Fruit fly (Drosophila melanogaster) whole organism, embryonic: ENCODE results near the gene CG1983.
A peak's percentile ranks its signal among the peaks of the same experiment; 100 is the strongest.

Experiments used
- C15 ChIP-seq: fragments of 200-800 bp; sonication (Bioruptor generic); IDR thresholded peaks from 3 replicates; pipeline ENCODE4 v1.3.6; 2022; ENCODE audit warnings: missing biosample characterization, missing genetic modification characterization
- CG10147 ChIP-seq: fragments of 200-800 bp; sonication (Bioruptor generic); optimal IDR thresholded peaks from 2 replicates; lab custom pipeline; 2019; ENCODE audit warnings: missing biosample characterization, mild to moderate bottlenecking, missing genetic modification characterization, moderate library complexity
- CG10209 ChIP-seq: fragments of 200-800 bp; sonication (Bioruptor generic); optimal IDR thresholded peaks from 3 replicates; lab custom pipeline; 2017; ENCODE audit warnings: missing biosample characterization, mild to moderate bottlenecking, missing genetic modification characterization, missing genetic modification reagents
- CG10543 ChIP-seq: fragments of 200-800 bp; sonication (Bioruptor generic); optimal IDR thresholded peaks from 3 replicates; lab custom pipeline; 2017; ENCODE audit warnings: missing biosample characterization, mild to moderate bottlenecking, missing genetic modification characterization, moderate library complexity
- CG11085 ChIP-seq: fragments of 200-800 bp; sonication (Bioruptor generic); IDR thresholded peaks from 2 replicates; pipeline ENCODE4 v1.3.6; 2022; ENCODE audit warnings: missing biosample characterization, missing genetic modification characterization
- CG11456 ChIP-seq: fragments of 200-800 bp; sonication (Bioruptor generic); IDR thresholded peaks from 3 replicates; pipeline ENCODE4 v1.3.6; 2022; ENCODE audit warnings: missing biosample characterization, missing genetic modification characterization
- CG13296 ChIP-seq: fragments of 200-800 bp; sonication (Bioruptor generic); optimal IDR thresholded peaks from 3 replicates; lab custom pipeline; 2018; ENCODE audit warnings: missing biosample characterization, mild to moderate bottlenecking, missing genetic modification characterization
- CG14667 ChIP-seq: fragments of 200-800 bp; sonication (Bioruptor generic); IDR thresholded peaks from 2 replicates; pipeline ENCODE4 v1.3.6; 2022; ENCODE audit warnings: missing biosample characterization, missing genetic modification characterization
- CG15514 ChIP-seq: fragments of 200-800 bp; sonication (Bioruptor generic); optimal IDR thresholded peaks from 3 replicates; lab custom pipeline; 2017; ENCODE audit warnings: missing biosample characterization, missing genetic modification characterization, mild to moderate bottlenecking, moderate library complexity, missing genetic modification reagents
- CG1792 ChIP-seq: fragments of 200-800 bp; sonication (Bioruptor generic); optimal IDR thresholded peaks from 2 replicates; lab custom pipeline; 2016; ENCODE audit warnings: missing biosample characterization, missing genetic modification characterization
- CG18011 ChIP-seq: fragments of 200-800 bp; sonication (Bioruptor generic); optimal IDR thresholded peaks from 2 replicates; lab custom pipeline; 2017; ENCODE audit warnings: missing biosample characterization, missing genetic modification characterization, mild to moderate bottlenecking, moderate library complexity, missing genotype
- CG18764 ChIP-seq: fragments of 200-800 bp; sonication (Bioruptor generic); optimal IDR thresholded peaks from 3 replicates; lab custom pipeline; 2016; ENCODE audit warnings: missing biosample characterization, missing genetic modification characterization
- CG2199 ChIP-seq: fragments of 200-800 bp; sonication (Bioruptor generic); IDR thresholded peaks from 3 replicates; pipeline ENCODE4 v1.3.6; 2022; ENCODE audit warnings: missing biosample characterization, missing genetic modification characterization
- CG2712 ChIP-seq: fragments of 200-800 bp; optimal IDR thresholded peaks from 3 replicates; lab custom pipeline; 2019; ENCODE audit warnings: missing biosample characterization, mild to moderate bottlenecking, missing genetic modification characterization, moderate library complexity
- CG31224 ChIP-seq: fragments of 200-800 bp; sonication (Bioruptor generic); IDR thresholded peaks from 2 replicates; pipeline ENCODE4 v1.3.6; 2022; ENCODE audit warnings: missing biosample characterization, missing genetic modification characterization
- CG42726 ChIP-seq: fragments of 200-800 bp; sonication (Bioruptor generic); IDR thresholded peaks from 2 replicates; pipeline ENCODE4 v1.3.6; 2022; ENCODE audit warnings: missing biosample characterization, missing genetic modification characterization; ENCODE audit not compliant: partially characterized antibody
- CG4617 ChIP-seq: fragments of 200-800 bp; sonication (Bioruptor generic); optimal IDR thresholded peaks from 3 replicates; lab custom pipeline; 2016; ENCODE audit warnings: missing biosample characterization, missing genetic modification characterization, borderline replicate concordance
- CG6254 ChIP-seq: fragments of 200-800 bp; sonication (Bioruptor generic); optimal IDR thresholded peaks from 3 replicates; lab custom pipeline; 2017; ENCODE audit warnings: mild to moderate bottlenecking, missing biosample characterization, missing genetic modification reagents, missing genetic modification characterization
- CG8089 ChIP-seq: fragments of 200-800 bp; sonication (Bioruptor generic); optimal IDR thresholded peaks from 3 replicates; lab custom pipeline; 2016; ENCODE audit warnings: missing biosample characterization, missing genetic modification characterization
- CG9817 ChIP-seq: fragments of 200-800 bp; sonication (Bioruptor generic); optimal IDR thresholded peaks from 2 replicates; lab custom pipeline; 2018; ENCODE audit warnings: missing biosample characterization, mild to moderate bottlenecking, missing genetic modification characterization, moderate library complexity
- CoRest ChIP-seq: fragments of 200-800 bp; sonication (Bioruptor generic); optimal IDR thresholded peaks from 3 replicates; lab custom pipeline; 2018; ENCODE audit warnings: missing biosample characterization, mild to moderate bottlenecking, missing genetic modification characterization, moderate library complexity
- D19B ChIP-seq: fragments of 200-800 bp; sonication (Bioruptor generic); optimal IDR thresholded peaks from 2 replicates; lab custom pipeline; 2017; ENCODE audit warnings: missing biosample characterization, mild to moderate bottlenecking, missing genetic modification characterization
- Dip2 ChIP-seq: fragments of 200-800 bp; sonication (Bioruptor generic); IDR thresholded peaks from 2 replicates; pipeline ENCODE4 v1.3.6; 2022; ENCODE audit warnings: missing biosample characterization, missing genetic modification characterization
- Dp ChIP-seq: fragments of 200-800 bp; sonication (Bioruptor generic); optimal IDR thresholded peaks from 2 replicates; lab custom pipeline; 2018; ENCODE audit warnings: missing biosample characterization, mild to moderate bottlenecking, missing genetic modification characterization, moderate library complexity
- H2.0 ChIP-seq: fragments of 200-800 bp; sonication (Bioruptor generic); IDR thresholded peaks from 2 replicates; pipeline ENCODE4 v1.3.6; 2022; ENCODE audit warnings: missing biosample characterization, missing genetic modification characterization
- Oaz ChIP-seq: fragments of 200-800 bp; sonication (Bioruptor generic); IDR thresholded peaks from 2 replicates; pipeline ENCODE4 v1.3.6; 2022; ENCODE audit warnings: missing biosample characterization, missing genetic modification characterization
- Sox102F ChIP-seq: fragments of 200-800 bp; sonication (Bioruptor generic); optimal IDR thresholded peaks from 2 replicates; lab custom pipeline; 2018; ENCODE audit warnings: missing biosample characterization, mild to moderate bottlenecking, missing genetic modification characterization, moderate library complexity
- Vsx1 ChIP-seq: fragments of 200-800 bp; sonication (Bioruptor generic); optimal IDR thresholded peaks from 2 replicates; lab custom pipeline; 2017; ENCODE audit warnings: missing biosample characterization, mild to moderate bottlenecking, missing genetic modification characterization, missing genetic modification reagents
- Xbp1 ChIP-seq: fragments of 200-800 bp; sonication (Bioruptor generic); optimal IDR thresholded peaks from 3 replicates; lab custom pipeline; 2016; ENCODE audit warnings: missing biosample characterization, mild to moderate bottlenecking, missing genetic modification characterization
- ac ChIP-seq: fragments of 200-800 bp; sonication (Bioruptor generic); optimal IDR thresholded peaks from 3 replicates; lab custom pipeline; 2017; ENCODE audit warnings: missing biosample characterization, mild to moderate bottlenecking, missing genetic modification characterization
- bab2 ChIP-seq: fragments of 200-800 bp; sonication (Bioruptor generic); optimal IDR thresholded peaks from 2 replicates; lab custom pipeline; 2016; ENCODE audit warnings: missing biosample characterization, missing genetic modification characterization
- chm ChIP-seq: fragments of 200-800 bp; sonication (Bioruptor generic); IDR thresholded peaks from 2 replicates; pipeline ENCODE4 v1.3.6; 2022; ENCODE audit warnings: missing biosample characterization, missing genetic modification characterization
- croc ChIP-seq: fragments of 200-800 bp; sonication (Bioruptor generic); conservative IDR thresholded peaks from 3 replicates; pipeline ENCODE4 v1.3.6; 2022; ENCODE audit warnings: missing biosample characterization, missing genetic modification characterization
- dm ChIP-seq: fragments of 200-800 bp; sonication (Bioruptor generic); optimal IDR thresholded peaks from 3 replicates; lab custom pipeline; 2016; ENCODE audit warnings: missing biosample characterization, missing genetic modification characterization
- dmrt11E ChIP-seq: fragments of 200-800 bp; sonication (Bioruptor generic); optimal IDR thresholded peaks from 3 replicates; lab custom pipeline; 2018; ENCODE audit warnings: missing biosample characterization, mild to moderate bottlenecking, missing genetic modification characterization, moderate library complexity
- dmrt99B ChIP-seq: fragments of 200-800 bp; sonication (Bioruptor generic); optimal IDR thresholded peaks from 2 replicates; lab custom pipeline; 2018; ENCODE audit warnings: missing biosample characterization, mild to moderate bottlenecking, missing genetic modification characterization, moderate library complexity
- ems ChIP-seq: fragments of 200-800 bp; sonication (Bioruptor generic); optimal IDR thresholded peaks from 3 replicates; lab custom pipeline; 2016; ENCODE audit warnings: missing biosample characterization, missing genetic modification characterization
- exex ChIP-seq: fragments of 200-800 bp; sonication (Bioruptor generic); optimal IDR thresholded peaks from 4 replicates; lab custom pipeline; 2018; ENCODE audit warnings: missing biosample characterization, mild to moderate bottlenecking, missing genetic modification characterization, moderate library complexity
- gsb-n ChIP-seq: fragments of 200-800 bp; sonication (Bioruptor generic); optimal IDR thresholded peaks from 3 replicates; lab custom pipeline; 2018; ENCODE audit warnings: missing biosample characterization, mild to moderate bottlenecking, missing genetic modification characterization
- gt ChIP-seq: fragments of 200-800 bp; sonication (Bioruptor generic); IDR thresholded peaks from 2 replicates; pipeline ENCODE4 v1.3.6; 2022; ENCODE audit warnings: missing biosample characterization, missing genetic modification characterization
- her ChIP-seq: fragments of 200-800 bp; sonication (Bioruptor generic); optimal IDR thresholded peaks from 2 replicates; lab custom pipeline; 2016; ENCODE audit warnings: missing biosample characterization, missing genetic modification characterization
- jumu ChIP-seq: fragments of 200-800 bp; sonication (Bioruptor generic); optimal IDR thresholded peaks from 3 replicates; lab custom pipeline; 2016; ENCODE audit warnings: missing biosample characterization, missing genetic modification characterization
- kni ChIP-seq: fragments of 200-800 bp; sonication (Bioruptor generic); optimal IDR thresholded peaks from 3 replicates; lab custom pipeline; 2017; ENCODE audit warnings: mild to moderate bottlenecking, missing biosample characterization, missing genetic modification reagents, missing genetic modification characterization
- mam ChIP-seq: fragments of 200-800 bp; sonication (Bioruptor generic); optimal IDR thresholded peaks from 3 replicates; lab custom pipeline; 2016; ENCODE audit warnings: missing biosample characterization, missing genetic modification characterization
- nerfin-1 ChIP-seq: fragments of 200-800 bp; sonication (Bioruptor generic); optimal IDR thresholded peaks from 3 replicates; lab custom pipeline; 2019; ENCODE audit warnings: missing biosample characterization, mild to moderate bottlenecking, missing genetic modification characterization, moderate library complexity
- odd ChIP-seq: fragments of 200-800 bp; sonication (Bioruptor generic); optimal IDR thresholded peaks from 2 replicates; lab custom pipeline; 2017; ENCODE audit warnings: missing biosample characterization, mild to moderate bottlenecking, missing genetic modification characterization
- pb ChIP-seq: fragments of 200-800 bp; sonication (Bioruptor generic); optimal IDR thresholded peaks from 3 replicates; lab custom pipeline; 2016; ENCODE audit warnings: missing biosample characterization, missing genetic modification characterization
- pfk ChIP-seq: fragments of 200-800 bp; sonication (Bioruptor generic); optimal IDR thresholded peaks from 2 replicates; lab custom pipeline; 2018; ENCODE audit warnings: missing biosample characterization, mild to moderate bottlenecking, missing genetic modification characterization, moderate library complexity
- pnt ChIP-seq: fragments of 200-800 bp; sonication (Bioruptor generic); optimal IDR thresholded peaks from 3 replicates; lab custom pipeline; 2016; ENCODE audit warnings: missing biosample characterization, missing genetic modification characterization
- pzg ChIP-seq: fragments of 200-800 bp; sonication (Bioruptor generic); optimal IDR thresholded peaks from 3 replicates; lab custom pipeline; 2018; ENCODE audit warnings: missing biosample characterization, mild to moderate bottlenecking, missing genetic modification characterization, moderate library complexity
- zfh2 ChIP-seq: fragments of 200-800 bp; sonication (Bioruptor generic); optimal IDR thresholded peaks from 2 replicates; lab custom pipeline; 2016; ENCODE audit warnings: missing biosample characterization, missing genetic modification characterization

The CG1983 gene

DNA sequence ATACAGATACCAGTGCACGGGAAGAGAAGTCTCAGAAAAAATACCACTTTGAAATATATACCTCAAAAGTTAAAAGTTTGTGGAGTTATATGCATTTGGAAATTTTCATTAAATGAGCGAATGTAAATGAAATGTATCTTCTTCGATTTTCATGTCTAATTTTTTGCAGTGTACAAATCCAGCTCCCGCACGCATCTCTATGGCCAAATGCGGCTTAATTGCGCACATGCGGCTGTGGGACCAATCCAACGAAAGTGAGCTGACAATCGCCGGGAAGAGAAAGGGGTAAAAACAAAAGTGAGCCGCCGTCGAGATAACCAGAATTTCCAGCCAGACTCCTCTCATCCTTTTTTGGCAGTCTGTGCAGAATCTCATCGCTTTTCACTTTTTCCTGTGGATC is 13.3 kb downstream of the CG1983 start (continued):
- TF ChIP-seq zfh2 (GFP tag; lab: Kevin White, UChicago) (no peak), her (no peak), nerfin-1 (no peak), Vsx1 (GFP tag; lab: Kevin White, UChicago) (no peak), D19B (GFP tag; lab: Kevin White, UChicago) (no peak), jumu (GFP tag; lab: Kevin White, UChicago) (no peak), chm (no peak), kni (GFP tag; lab: Kevin White, UChicago) (no peak), CG11456 (no peak), ac (GFP tag; lab: Kevin White, UChicago) (no peak), CG14667 (no peak), CG18011 (GFP tag; lab: Kevin White, UChicago) (no peak), CG9817 (tag; lab: Kevin White, UChicago) (no peak), Xbp1 (peak; percentile 32), dm (no peak), CoRest (tag; lab: Kevin White, UChicago) (no peak), CG10209 (GFP tag; lab: Kevin White, UChicago) (peak; percentile 7), croc (GFP tag; lab: Robert Waterston, UW) (no peak), H2.0 (0 out of 2 replicates have a peak, but pooled peaks have one; percentile 30), exex (tag; lab: Kevin White, UChicago) (no peak), dmrt99B (tag; lab: Kevin White, UChicago) (peak; percentile 64), dmrt11E (no peak), CG42726 (no peak), CG2199 (GFP tag; lab: Robert Waterston, UW) (no peak), odd (GFP tag; lab: Kevin White, UChicago) (no peak), ems (GFP tag; lab: Kevin White, UChicago) (no peak), C15 (GFP tag; lab: Robert Waterston, UW) (no peak), CG10543 (GFP tag; lab: Kevin White, UChicago) (no peak), bab2 (GFP tag; lab: Kevin White, UChicago) (peak; percentile 12), mam (GFP tag; lab: Kevin White, UChicago) (peak; percentile 5), CG31224 (GFP tag; lab: Robert Waterston, UW) (no peak), CG18764 (GFP tag; lab: Kevin White, UChicago) (no peak), Dp (no peak), pnt (GFP tag; lab: Kevin White, UChicago) (peak; percentile 40), CG4617 (GFP tag; lab: Kevin White, UChicago) (no peak), gt (no peak), CG10147 (no peak), CG6254 (GFP tag; lab: Kevin White, UChicago) (peak; percentile 10), CG15514 (GFP tag; lab: Kevin White, UChicago) (no peak), CG1792 (GFP tag; lab: Kevin White, UChicago) (no peak), Dip2 (GFP tag; lab: Robert Waterston, UW) (no peak), CG13296 (no peak), CG8089 (GFP tag; lab: Kevin White, UChicago) (peak; percentile 9), pzg (GFP tag; lab: Kevin White, UChicago) (no peak), pfk (no peak), Oaz (GFP tag; lab: Robert Waterston, UW) (no peak), Sox102F (GFP tag; lab: Kevin White, UChicago) (peak; percentile 64), CG11085 (GFP tag; lab: Robert Waterston, UW) (no peak), gsb-n (tag; lab: Kevin White, UChicago) (peak; percentile 3), CG2712 (tag; lab: Kevin White, UChicago) (peak; percentile 42), pb (GFP tag; lab: Kevin White, UChicago) (no peak)
